Worm (Caenorhabditis elegans) whole organism, L2 larva: ENCODE data around the gene mec-3.

Source experiments
- alr-1 ChIP-seq: fragments of 150-350 bp; optimal IDR thresholded peaks from 2 replicates; lab custom pipeline; 2014; ENCODE audit warnings: missing biosample characterization, missing genetic modification characterization
- lin-11 ChIP-seq: fragments of 150-350 bp; sonication (generic microtip); optimal IDR thresholded peaks from 2 replicates; lab custom pipeline; 2014; ENCODE audit warnings: missing biosample characterization, missing genetic modification characterization, inconsistent platforms, mixed read lengths
- mbf-1 ChIP-seq: sonication (generic microtip); optimal IDR thresholded peaks from 2 replicates; lab custom pipeline; 2017; ENCODE audit warnings: missing biosample characterization, missing genetic modification characterization
- nhr-237 ChIP-seq: fragments of 150-350 bp; optimal IDR thresholded peaks from 2 replicates; lab custom pipeline; 2014; ENCODE audit warnings: missing biosample characterization, missing genetic modification characterization
- nhr-25 ChIP-seq: fragments of 150-350 bp; sonication (generic microtip); optimal IDR thresholded peaks from 3 replicates; lab custom pipeline; 2014; ENCODE audit warnings: missing biosample characterization, missing genetic modification characterization
- nhr-77 ChIP-seq: fragments of 150-350 bp; optimal IDR thresholded peaks from 2 replicates; lab custom pipeline; 2014; ENCODE audit warnings: missing biosample characterization, missing genetic modification characterization

mec-3 gene

DNA sequence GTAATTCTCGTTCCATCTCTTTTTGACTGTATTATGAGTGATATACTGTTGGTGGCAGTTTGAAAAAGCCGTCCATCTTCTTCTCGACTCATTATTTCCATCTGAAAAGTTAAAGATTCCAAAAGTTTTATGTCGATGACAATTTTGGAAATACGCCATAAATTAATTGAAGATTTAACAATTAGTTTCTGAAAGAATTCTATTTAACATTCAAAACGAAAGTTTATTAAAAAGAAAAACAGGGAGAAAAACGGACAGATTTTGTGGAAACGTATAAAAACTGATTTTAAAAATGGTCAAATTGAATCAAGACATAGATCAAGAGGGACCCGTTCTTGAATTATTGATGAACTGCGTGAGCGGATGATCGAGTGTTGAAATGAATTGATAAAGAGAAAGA is 47.8 kb downstream of the mec-3 start, which contains the start of gene R10H10.7:
Gene R10H10.7, minus strand, starts transcription at position 101 of the 400 bp plus-strand sequence.
- TF ChIP-seq alr-1 (tag; lab: Kevin White, UChicago): no peak

DNA sequence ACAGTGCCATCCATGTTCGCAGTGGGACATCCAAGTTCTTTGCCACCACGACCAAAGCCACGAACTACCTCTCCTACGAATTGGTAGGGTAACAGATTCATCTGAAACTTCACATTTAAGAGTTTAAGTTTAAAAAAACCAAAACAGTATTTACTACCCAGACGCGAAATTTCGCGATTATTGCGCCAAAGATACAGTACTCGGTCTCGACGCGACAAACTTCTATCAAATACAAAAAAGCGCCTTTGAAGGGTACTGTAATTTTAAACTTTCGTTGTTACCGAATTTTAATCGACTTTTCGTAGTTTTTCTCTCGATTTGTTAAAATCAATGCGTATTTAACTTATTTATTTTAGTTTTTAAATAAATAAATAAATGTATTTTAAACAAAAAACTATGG is 52.3 kb downstream of the mec-3 start, which contains the start of gene rfk-1:
Gene rfk-1, minus strand, starts transcription at position 101 of the 400 bp plus-strand sequence.
- TF ChIP-seq alr-1 (tag; lab: Kevin White, UChicago) (no peak), nhr-25 (tag; lab: Kevin White, UChicago) (no peak), nhr-77 (no peak), lin-11 (tag; lab: Kevin White, UChicago) (no peak), nhr-237 (tag; lab: Kevin White, UChicago) (no peak), mbf-1 (tag; lab: Kevin White, UChicago) (no peak)
- TF ChIP-seq, all 48 proteins: peak for 0
